Fruit fly (Drosophila melanogaster): Measurements from ENCODE around the gene dmt.

The dmt gene

dm6 chr3R:9710886-9711285 lies at the start of gene dmt, which contains the start of gene trbd (continued):
- peak; percentile 99 for TF ChIP-seq Vsx1 (GFP tag; optimal IDR thresholded peaks at IDR 0.05)
- TF ChIP-seq Hr51 (GFP tag; optimal IDR thresholded peaks at IDR 0.05): peak in 1 of 2 experiments; percentile 74
- no peak for TF ChIP-seq hth (optimal IDR thresholded peaks at IDR 0.05)
- peak; percentile 33 for TF ChIP-seq CG13775 (GFP tag; optimal IDR thresholded peaks at IDR 0.05)
- TF ChIP-seq CG1024 (GFP tag; IDR thresholded peaks at IDR 0.05): no peak
- TF ChIP-seq stc (GFP tag; IDR thresholded peaks at IDR 0.05): no peak
- TF ChIP-seq unc-4 (GFP tag; IDR thresholded peaks at IDR 0.05; ENCODE audit: partially characterized antibody): no peak
- TF ChIP-seq pnt (GFP tag; optimal IDR thresholded peaks at IDR 0.05): peak; percentile 29
- TF ChIP-seq NK7.1 (GFP tag; optimal IDR thresholded peaks at IDR 0.05): peak; percentile 38
- TF ChIP-seq lov (optimal IDR thresholded peaks at IDR 0.05): no peak
- no peak for TF ChIP-seq lov (GFP tag; IDR thresholded peaks at IDR 0.05)
- TF ChIP-seq CG9437 (GFP tag; optimal IDR thresholded peaks at IDR 0.05): no peak
- TF ChIP-seq CG10654 (GFP tag; optimal IDR thresholded peaks at IDR 0.05): peak; percentile 55
- TF ChIP-seq CG1603 (tag; optimal IDR thresholded peaks at IDR 0.05): peak; percentile 93
- TF ChIP-seq Dfd (GFP tag; optimal IDR thresholded peaks at IDR 0.05): no peak
- TF ChIP-seq CG12942 (GFP tag; optimal IDR thresholded peaks at IDR 0.05): peak; percentile 23
- no peak for TF ChIP-seq Six4 (GFP tag; optimal IDR thresholded peaks at IDR 0.05)
- TF ChIP-seq nerfin-2 (GFP tag; IDR thresholded peaks at IDR 0.05; ENCODE audit: partially characterized antibody): no peak
- no peak for TF ChIP-seq otp (GFP tag; IDR thresholded peaks at IDR 0.05)
- TF ChIP-seq ash1 (GFP tag; optimal IDR thresholded peaks at IDR 0.05): no peak
- no peak for TF ChIP-seq CG15479 (GFP tag; optimal IDR thresholded peaks at IDR 0.05)
- no peak for TF ChIP-seq Kr (GFP tag; optimal IDR thresholded peaks at IDR 0.05)
- peak; percentile 79 for TF ChIP-seq CG7987 (GFP tag; optimal IDR thresholded peaks at IDR 0.05)
- TF ChIP-seq Max (GFP tag; optimal IDR thresholded peaks at IDR 0.05): peak; percentile 28
- TF ChIP-seq dysf (GFP tag; IDR thresholded peaks at IDR 0.05): no peak
- TF ChIP-seq maf-S (GFP tag; optimal IDR thresholded peaks at IDR 0.05): peak; percentile 69
- peak; percentile 37 for TF ChIP-seq shn (GFP tag; optimal IDR thresholded peaks at IDR 0.05)
- peak; percentile 28 for TF ChIP-seq CG5245 (GFP tag; optimal IDR thresholded peaks at IDR 0.05)
- TF ChIP-seq pum (GFP tag; optimal IDR thresholded peaks at IDR 0.05): peak; percentile 50
- TF ChIP-seq CG1647 (GFP tag; optimal IDR thresholded peaks at IDR 0.05): peak; percentile 66
- peak in 1 of 2 experiments; percentile 73 for TF ChIP-seq insv (GFP tag; optimal IDR thresholded peaks at IDR 0.05)
- peak; percentile 99 for TF ChIP-seq gfzf (GFP tag; optimal IDR thresholded peaks at IDR 0.05)
- TF ChIP-seq CG8089 (GFP tag; optimal IDR thresholded peaks at IDR 0.05): peak; percentile 44
- peak; percentile 4 for TF ChIP-seq tup (GFP tag; optimal IDR thresholded peaks at IDR 0.05)
- TF ChIP-seq chn (GFP tag; optimal IDR thresholded peaks at IDR 0.05): peak; percentile 75
- TF ChIP-seq jigr1 (GFP tag; IDR thresholded peaks at IDR 0.05): no peak
- TF ChIP-seq ftz-f1 (GFP tag; optimal IDR thresholded peaks at IDR 0.05): peak; percentile 97
- TF ChIP-seq Sox102F (GFP tag; optimal IDR thresholded peaks at IDR 0.05): no peak
- TF ChIP-seq kah (GFP tag; optimal IDR thresholded peaks at IDR 0.05): peak; percentile 78
- TF ChIP-seq Atf-2 (GFP tag; optimal IDR thresholded peaks at IDR 0.05): peak; percentile 17
- TF ChIP-seq Sin3A (optimal IDR thresholded peaks at IDR 0.05): peak; percentile 89
- TF ChIP-seq CG6272 (GFP tag; IDR thresholded peaks at IDR 0.05): 0 out of 2 replicates have a peak, but pooled peaks have one; percentile 38
- peak; percentile 52 for TF ChIP-seq CG3995 (GFP tag; optimal IDR thresholded peaks at IDR 0.05)
- TF ChIP-seq sna (GFP tag; IDR thresholded peaks at IDR 0.05; ENCODE audit: partially characterized antibody): no peak
- TF ChIP-seq Pdp1 (GFP tag; optimal IDR thresholded peaks at IDR 0.05): peak in 1 of 2 experiments; percentile 52
- peak; percentile 95 for TF ChIP-seq CG12659 (GFP tag; optimal IDR thresholded peaks at IDR 0.05)
- TF ChIP-seq Nf-YB (GFP tag; optimal IDR thresholded peaks at IDR 0.05): no peak
- no peak for TF ChIP-seq rib (GFP tag; IDR thresholded peaks at IDR 0.05)
- peak; percentile 52 for TF ChIP-seq tin (GFP tag; optimal IDR thresholded peaks at IDR 0.05)
- no peak for TF ChIP-seq ttk (GFP tag; IDR thresholded peaks at IDR 0.05)
- peak; percentile 92 for TF ChIP-seq CG15514 (GFP tag; optimal IDR thresholded peaks at IDR 0.05)
